Worm (Caenorhabditis elegans): Measurements from ENCODE around the gene T02G5.7.

Gene T02G5.7

ce11 chrII:7122661-7123418, 47.4 kb downstream of the T02G5.7 start, which contains the start of gene F10E7.11 (continued):
- no peak for TF ChIP-seq ztf-4 (tag; optimal IDR thresholded peaks at IDR 0.05)
- no peak for TF ChIP-seq sptf-1 (tag; optimal IDR thresholded peaks at IDR 0.05)
- peak in 1 of 3 experiments; percentile 15 for TF ChIP-seq dpl-1 (GFP tag; optimal IDR thresholded peaks at IDR 0.05)
- peak in 1 of 2 experiments; percentile 6 for TF ChIP-seq efl-1 (optimal IDR thresholded peaks at IDR 0.05)
- TF ChIP-seq efl-1 (GFP tag; optimal IDR thresholded peaks at IDR 0.05 in 1 of 2) = peak in 1 of 2 experiments; percentile 82
- peak; percentile 19 for TF ChIP-seq nhr-71 (tag; optimal IDR thresholded peaks at IDR 0.05)
- TF ChIP-seq xbp-1 (tag; optimal IDR thresholded peaks at IDR 0.05) = no peak
- TF ChIP-seq swsn-7 (tag; optimal IDR thresholded peaks at IDR 0.05) = peak; percentile 16
- TF ChIP-seq C34B4.2 (tag; optimal IDR thresholded peaks at IDR 0.05) = no peak
- no peak for TF ChIP-seq lin-39 (tag; optimal IDR thresholded peaks at IDR 0.05)
- TF ChIP-seq lin-13 (GFP tag; optimal IDR thresholded peaks at IDR 0.05) = no peak
- TF ChIP-seq mef-2 (tag; optimal IDR thresholded peaks at IDR 0.05) = no peak
- no peak for TF ChIP-seq F16B12.6 (tag; optimal IDR thresholded peaks at IDR 0.05)
- TF ChIP-seq hlh-4 (tag; optimal IDR thresholded peaks at IDR 0.05) = no peak
- TF ChIP-seq ceh-8 (GFP tag; optimal IDR thresholded peaks at IDR 0.05) = no peak
- TF ChIP-seq lin-14 (GFP tag; optimal IDR thresholded peaks at IDR 0.05) = no peak
- no peak for TF ChIP-seq mab-9 (GFP tag; IDR thresholded peaks at IDR 0.05)
- peak; percentile 38 for TF ChIP-seq egl-13 (tag; optimal IDR thresholded peaks at IDR 0.05)
- no peak for TF ChIP-seq fos-1 (tag; optimal IDR thresholded peaks at IDR 0.05)
- no peak for TF ChIP-seq vab-15 (tag; optimal IDR thresholded peaks at IDR 0.05)
- no peak for TF ChIP-seq ceh-90 (tag; optimal IDR thresholded peaks at IDR 0.05)
- peak; percentile 40 for TF ChIP-seq nhr-85 (tag)
- no peak for TF ChIP-seq unc-130 (tag; optimal IDR thresholded peaks at IDR 0.05)
- TF ChIP-seq lsy-2 (tag; optimal IDR thresholded peaks at IDR 0.05) = peak; percentile 14 to 41
- no peak for TF ChIP-seq nhr-77 (tag; optimal IDR thresholded peaks at IDR 0.05)

- TF ChIP-seq unc-62 (GFP tag; optimal IDR thresholded peaks at IDR 0.05) (no peak), alr-1 (tag; optimal IDR thresholded peaks at IDR 0.05; ENCODE audit: borderline replicate concordance) (no peak), C04F5.9 (tag; optimal IDR thresholded peaks at IDR 0.05) (no peak), pqm-1 (tag; optimal IDR thresholded peaks at IDR 0.05) (no peak), unc-98 (GFP tag; IDR thresholded peaks at IDR 0.05) (no peak), pag-3 (tag; optimal IDR thresholded peaks at IDR 0.05; ENCODE audit: borderline replicate concordance, insufficient read depth) (no peak), egl-27 (tag; optimal IDR thresholded peaks at IDR 0.05) (no peak), lin-35 (GFP tag; optimal IDR thresholded peaks at IDR 0.05) (no peak), nhr-85 (tag) (no peak), fkh-10 (GFP tag; optimal IDR thresholded peaks at IDR 0.05) (no peak), irx-1 (tag; optimal IDR thresholded peaks at IDR 0.05) (no peak), dpl-1 (GFP tag; optimal IDR thresholded peaks at IDR 0.05) (no peak), hlh-4 (tag; optimal IDR thresholded peaks at IDR 0.05) (no peak), ceh-88 (GFP tag; IDR thresholded peaks at IDR 0.05) (no peak), ceh-82 (tag; optimal IDR thresholded peaks at IDR 0.05) (no peak), efl-1 (optimal IDR thresholded peaks at IDR 0.05) (no peak), efl-1 (GFP tag; optimal IDR thresholded peaks at IDR 0.05 in 1 of 2) (no peak), mef-2 (tag; optimal IDR thresholded peaks at IDR 0.05) (no peak), hpl-2 (GFP tag; optimal IDR thresholded peaks at IDR 0.05) (no peak), ztf-11 (tag; optimal IDR thresholded peaks at IDR 0.05) (no peak)
Measured at ce11 chrII:7126457-7126856, 51.0 kb downstream of the T02G5.7 start, which contains the start of gene F10E7.1. TSS of gene F10E7.1 (plus strand) at chrII:7126757.

Data from whole organism, L1 larva.